Fruit fly (Drosophila melanogaster) whole organism, adult: Measurements from ENCODE around the gene armi.

ENCODE experiments used
- cic ChIP-seq: fragments of 200-800 bp; sonication (Bioruptor generic); optimal IDR thresholded peaks from 2 replicates; lab custom pipeline; 2017; ENCODE audit warnings: missing biosample characterization, mild to moderate bottlenecking, missing genetic modification characterization, moderate library complexity
- toe ChIP-seq: fragments of 200-800 bp; sonication (Bioruptor generic); optimal IDR thresholded peaks from 2 replicates; lab custom pipeline; 2016; ENCODE audit warnings: missing biosample characterization, missing genetic modification characterization

DNA sequence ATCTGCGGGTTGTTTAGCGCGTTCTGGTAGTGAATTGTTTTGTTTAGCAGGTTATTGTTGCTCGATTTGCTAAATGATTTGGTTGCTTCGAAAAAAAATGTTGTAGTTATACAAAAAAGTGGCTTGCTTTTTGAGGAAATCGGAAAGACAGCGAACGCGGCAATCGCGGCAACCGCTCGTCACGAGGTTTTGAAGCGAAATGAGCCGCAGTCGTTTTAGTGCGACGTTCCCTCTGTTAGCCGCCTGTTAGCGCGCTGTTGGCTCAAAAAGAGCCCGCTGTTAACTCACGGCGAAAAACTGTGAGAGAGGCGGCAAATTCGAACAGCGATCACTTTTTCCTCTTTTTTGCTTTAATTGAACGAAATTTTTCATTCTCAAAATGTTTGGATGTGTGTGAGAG lies 43.4 kb upstream of the armi start:
- TF ChIP-seq cic (GFP tag; lab: Kevin White, UChicago) (no peak), toe (peak; percentile 5)
